Fruit fly (Drosophila melanogaster): ENCODE results near the gene Spase22-23.

The Spase22-23 gene

dm6 chr3R:24206341-24207114 is 23.3 kb downstream of the Spase22-23 start (continued):
- TF ChIP-seq CG14014 (GFP tag; IDR thresholded peaks at IDR 0.05) (0 out of 2 replicates have a peak, but pooled peaks have one; percentile 22), hth (optimal IDR thresholded peaks at IDR 0.05) (no peak), CG17328 (GFP tag; IDR thresholded peaks at IDR 0.05) (peak; percentile 65), p53 (GFP tag; optimal IDR thresholded peaks at IDR 0.05) (no peak), kni (GFP tag; optimal IDR thresholded peaks at IDR 0.05) (peak; percentile 32), Jarid2 (GFP tag; optimal IDR thresholded peaks at IDR 0.05) (no peak), CG6689 (GFP tag; IDR thresholded peaks at IDR 0.05) (peak; percentile 52), Ssrp (tag; optimal IDR thresholded peaks at IDR 0.05) (peak; percentile 64), dpn (GFP tag; optimal IDR thresholded peaks at IDR 0.05) (peak in 1 of 2 experiments; percentile 45), PHDP (tag; optimal IDR thresholded peaks at IDR 0.05) (peak; percentile 40), CG3995 (GFP tag; optimal IDR thresholded peaks at IDR 0.05) (no peak), pfk (GFP tag; optimal IDR thresholded peaks at IDR 0.05) (no peak), grn (GFP tag; optimal IDR thresholded peaks at IDR 0.05) (no peak), CG17802 (tag; optimal IDR thresholded peaks at IDR 0.05) (no peak), ind (GFP tag; optimal IDR thresholded peaks at IDR 0.05) (peak; percentile 15), CG17568 (GFP tag; optimal IDR thresholded peaks at IDR 0.05) (no peak), wor (GFP tag; IDR thresholded peaks at IDR 0.05) (peak; percentile 33; the same call in 1 of the 2 replicates), CG42726 (GFP tag; IDR thresholded peaks at IDR 0.05; ENCODE audit: partially characterized antibody) (no peak), Dek (tag; optimal IDR thresholded peaks at IDR 0.05) (peak; percentile 29), CG8924 (tag; optimal IDR thresholded peaks at IDR 0.05) (peak; percentile 48), CG18599 (GFP tag; optimal IDR thresholded peaks at IDR 0.05) (peak; percentile 16), tap (tag; optimal IDR thresholded peaks at IDR 0.05) (peak; percentile 72), Aef1 (GFP tag; IDR thresholded peaks at IDR 0.05) (0 out of 3 replicates have a peak, but pooled peaks have one; percentile 13), dysf (GFP tag; IDR thresholded peaks at IDR 0.05) (peak; percentile 70), gem (tag; optimal IDR thresholded peaks at IDR 0.05) (peak; percentile 74), Oli (tag; optimal IDR thresholded peaks at IDR 0.05) (peak; percentile 62), CG13424 (tag; optimal IDR thresholded peaks at IDR 0.05) (peak; percentile 81), Opbp (GFP tag; IDR thresholded peaks at IDR 0.05; ENCODE audit: partially characterized antibody) (no peak), cas (GFP tag; IDR thresholded peaks at IDR 0.05) (no peak), Rfx (GFP tag; IDR thresholded peaks at IDR 0.05) (0 out of 2 replicates have a peak, but pooled peaks have one; percentile 26), cato (GFP tag; optimal IDR thresholded peaks at IDR 0.05; ENCODE audit: borderline replicate concordance) (peak; percentile 16), ab (GFP tag; optimal IDR thresholded peaks at IDR 0.05) (no peak), fd96Cb (tag; optimal IDR thresholded peaks at IDR 0.05) (peak; percentile 62), stc (GFP tag; IDR thresholded peaks at IDR 0.05) (0 out of 2 replicates have a peak, but pooled peaks have one; percentile 21), CG2678 (tag; optimal IDR thresholded peaks at IDR 0.05) (peak; percentile 65), CG1603 (tag; optimal IDR thresholded peaks at IDR 0.05) (peak; percentile 77), CG18476 (GFP tag; optimal IDR thresholded peaks at IDR 0.05) (no peak), otp (GFP tag; IDR thresholded peaks at IDR 0.05) (no peak), CG2875 (GFP tag; optimal IDR thresholded peaks at IDR 0.05) (peak; percentile 28), sens (GFP tag) (peak; percentile 85), CG10431 (GFP tag; optimal IDR thresholded peaks at IDR 0.05) (peak; percentile 17), CG1233 (GFP tag; optimal IDR thresholded peaks at IDR 0.05) (peak; percentile 35), gsb (GFP tag; IDR thresholded peaks at IDR 0.05) (0 out of 2 replicates have a peak, but pooled peaks have one; percentile 15), odd (GFP tag; optimal IDR thresholded peaks at IDR 0.05) (peak; percentile 12), Doc3 (GFP tag; IDR thresholded peaks at IDR 0.05; ENCODE audit: partially characterized antibody) (no peak), CG10209 (GFP tag; optimal IDR thresholded peaks at IDR 0.05) (peak; percentile 30), CG10147 (GFP tag; optimal IDR thresholded peaks at IDR 0.05) (no peak), lab (GFP tag; optimal IDR thresholded peaks at IDR 0.05) (peak; percentile 53)
